Fruit fly (Drosophila melanogaster) whole organism, wandering third instar larva: ENCODE measurements around the gene CG42820.

Experiments
- CG9705 ChIP-seq: fragments of 200-800 bp; sonication (Bioruptor generic); optimal IDR thresholded peaks from 2 replicates; lab custom pipeline; 2018; ENCODE audit warnings: missing biosample characterization, mild to moderate bottlenecking, missing genetic modification characterization
- CrebA ChIP-seq: fragments of 200-800 bp; sonication (Bioruptor generic); optimal IDR thresholded peaks from 2 replicates; lab custom pipeline; 2016; ENCODE audit warnings: missing biosample characterization, mild to moderate bottlenecking, missing genetic modification characterization, borderline replicate concordance
- Dif ChIP-seq: fragments of 200-275, 200-300 bp; sonication (Bioruptor generic); optimal IDR thresholded peaks from 2 replicates; lab custom pipeline; 2018; ENCODE audit warnings: missing biosample characterization, missing genetic modification characterization; ENCODE audit not compliant: partially characterized antibody
- GATAd ChIP-seq: sonication (Bioruptor generic); optimal IDR thresholded peaks from 2 replicates; lab custom pipeline; 2016; ENCODE audit warnings: missing biosample characterization, missing genetic modification characterization
- HLH106 ChIP-seq: fragments of 200-800 bp; optimal IDR thresholded peaks from 3 replicates; lab custom pipeline; 2019; ENCODE audit warnings: missing biosample characterization, mild to moderate bottlenecking, missing genetic modification characterization, moderate library complexity
- Hnf4 ChIP-seq: fragments of 200-800 bp; sonication (Bioruptor generic); optimal IDR thresholded peaks from 2 replicates; lab custom pipeline; 2016; ENCODE audit warnings: missing biosample characterization, mild to moderate bottlenecking, missing genetic modification characterization
- Hr83 ChIP-seq: fragments of 200-300 bp; sonication (Bioruptor generic); optimal IDR thresholded peaks from 2 replicates; lab custom pipeline; 2016; ENCODE audit warnings: missing biosample characterization, mild to moderate bottlenecking, missing genetic modification characterization, moderate library complexity; ENCODE audit not compliant: poor library complexity, severe bottlenecking
- Jra ChIP-seq: sonication (Bioruptor generic); optimal IDR thresholded peaks from 2 replicates; lab custom pipeline; 2016; ENCODE audit warnings: missing biosample characterization, missing genetic modification characterization
- Myc ChIP-seq: fragments of >200 bp; optimal IDR thresholded peaks from 2 replicates; lab custom pipeline; 2017
- N ChIP-seq: fragments of >200 bp; optimal IDR thresholded peaks from 2 replicates; lab custom pipeline; 2018; ENCODE audit warnings: missing biosample characterization, missing external identifiers, missing genetic modification characterization
- OdsH ChIP-seq: fragments of 200-800 bp; sonication (Bioruptor generic); optimal IDR thresholded peaks from 2 replicates; lab custom pipeline; 2016; ENCODE audit warnings: missing biosample characterization, mild to moderate bottlenecking, missing genetic modification characterization
- Rel ChIP-seq, 2 experiments: fragments of 200-800 bp; sonication (Bioruptor generic) in 1 of 2; optimal IDR thresholded peaks; 2 replicates in 1 of 2; 3 replicates in 1 of 2; lab custom pipeline; 2016 to 2019; ENCODE audit warnings: mild to moderate bottlenecking in 2 of 2, missing biosample characterization in 2 of 2, missing genetic modification characterization in 2 of 2, moderate library complexity in 1 of 2
- Sp1 ChIP-seq: fragments of 200-800 bp; sonication (Bioruptor generic); optimal IDR thresholded peaks from 3 replicates; lab custom pipeline; 2019; ENCODE audit warnings: missing biosample characterization, mild to moderate bottlenecking, missing genetic modification characterization, moderate library complexity
- Vsx2 ChIP-seq: fragments of 200-300, 225-300 bp; sonication (Bioruptor generic); optimal IDR thresholded peaks from 2 replicates; lab custom pipeline; 2018; ENCODE audit warnings: missing biosample characterization, missing genetic modification characterization; ENCODE audit not compliant: partially characterized antibody
- br ChIP-seq: fragments of 200-800 bp; sonication (Bioruptor generic); optimal IDR thresholded peaks from 2 replicates; lab custom pipeline; 2016; ENCODE audit warnings: missing biosample characterization, missing genetic modification characterization
- brk ChIP-seq: fragments of 200-800 bp; sonication (Bioruptor generic); optimal IDR thresholded peaks from 2 replicates; lab custom pipeline; 2016; ENCODE audit warnings: missing biosample characterization, mild to moderate bottlenecking, missing genetic modification characterization
- dl ChIP-seq, 2 experiments: fragments of 175-275, 200-275 bp in 1 of 2; fragments of 200-275 bp in 1 of 2; sonication (Bioruptor generic); optimal IDR thresholded peaks; lab custom pipeline; 2018; ENCODE audit warnings: mild to moderate bottlenecking in 2 of 2, missing biosample characterization in 2 of 2, missing genetic modification characterization in 2 of 2, moderate library complexity in 2 of 2; ENCODE audit not compliant: partially characterized antibody in 2 of 2, insufficient read depth in 1 of 2
- dmrt93B ChIP-seq: fragments of 200-800 bp; sonication (Bioruptor generic); optimal IDR thresholded peaks from 2 replicates; lab custom pipeline; 2018; ENCODE audit warnings: missing biosample characterization, mild to moderate bottlenecking, missing genetic modification characterization
- dsf ChIP-seq: sonication (Bioruptor generic); optimal IDR thresholded peaks from 2 replicates; lab custom pipeline; 2016; ENCODE audit warnings: missing biosample characterization, missing genetic modification characterization, borderline replicate concordance
- ey ChIP-seq: fragments of 200-800 bp; sonication (Bioruptor generic); optimal IDR thresholded peaks from 2 replicates; lab custom pipeline; 2016; ENCODE audit warnings: missing biosample characterization, missing genetic modification characterization
- foxo ChIP-seq, 2 experiments: fragments of 200-800 bp; sonication (Bioruptor generic); optimal IDR thresholded peaks; 2 replicates in 1 of 2; 3 replicates in 1 of 2; lab custom pipeline; 2016 to 2017; ENCODE audit warnings: missing biosample characterization in 2 of 2, missing genetic modification characterization in 2 of 2
- fru ChIP-seq: fragments of 200-800 bp; sonication (Bioruptor generic); optimal IDR thresholded peaks from 3 replicates; lab custom pipeline; 2016; ENCODE audit warnings: missing biosample characterization, mild to moderate bottlenecking, missing genetic modification characterization
- h ChIP-seq: fragments of 200-800 bp; sonication (Bioruptor generic); optimal IDR thresholded peaks from 3 replicates; lab custom pipeline; 2016; ENCODE audit warnings: missing biosample characterization, mild to moderate bottlenecking, missing genetic modification characterization
- jim ChIP-seq: fragments of 175-275, 200-325 bp; sonication (Bioruptor generic); optimal IDR thresholded peaks from 2 replicates; lab custom pipeline; 2016; ENCODE audit warnings: missing biosample characterization, mild to moderate bottlenecking, missing genetic modification characterization
- lola ChIP-seq: fragments of >200 bp; optimal IDR thresholded peaks from 2 replicates; lab custom pipeline; 2017; ENCODE audit warnings: missing biosample characterization, missing genetic modification characterization
- pan ChIP-seq: fragments of >200 bp; optimal IDR thresholded peaks from 2 replicates; lab custom pipeline; 2017
- psq ChIP-seq: fragments of 200-800 bp; sonication (Bioruptor generic); optimal IDR thresholded peaks from 3 replicates; lab custom pipeline; 2017; ENCODE audit warnings: missing biosample characterization, mild to moderate bottlenecking, missing genetic modification characterization, moderate library complexity
- rgr ChIP-seq: fragments of 200-800 bp; sonication (Bioruptor generic); optimal IDR thresholded peaks from 3 replicates; lab custom pipeline; 2016; ENCODE audit warnings: missing biosample characterization, mild to moderate bottlenecking, missing genetic modification characterization
- sage ChIP-seq: fragments of 200-800 bp; sonication (Bioruptor generic); optimal IDR thresholded peaks from 2 replicates; lab custom pipeline; 2016; ENCODE audit warnings: missing biosample characterization, mild to moderate bottlenecking, missing genetic modification characterization
- sv ChIP-seq: fragments of 200-800 bp; sonication (Bioruptor generic); optimal IDR thresholded peaks from 3 replicates; lab custom pipeline; 2016; ENCODE audit warnings: missing biosample characterization, missing genetic modification characterization
- tai ChIP-seq: sonication (Bioruptor generic); optimal IDR thresholded peaks from 2 replicates; lab custom pipeline; 2016; ENCODE audit warnings: missing biosample characterization, missing genetic modification characterization
- usp ChIP-seq: fragments of >200 bp; optimal IDR thresholded peaks from 2 replicates; lab custom pipeline; 2017; ENCODE audit warnings: missing biosample characterization, missing genetic modification characterization
- woc ChIP-seq: sonication (Bioruptor generic); optimal IDR thresholded peaks from 2 replicates; lab custom pipeline; 2016; ENCODE audit warnings: missing biosample characterization, mild to moderate bottlenecking, missing genetic modification characterization

Gene CG42820

dm6 chr2L:8414887-8415883, 23.0 kb upstream of the CG42820 start, which contains the start of the genes CG13398 and Akap200:
TSS of gene CG13398 (minus strand) at chr2L:8415256.
TSS of gene Akap200 (plus strand) at chr2L:8415690.
- peak; percentile 76 for TF ChIP-seq woc (GFP tag; lab: Kevin White, UChicago)
- peak; percentile 37 for TF ChIP-seq Sp1 (GFP tag; lab: Kevin White, UChicago)
- TF ChIP-seq brk: no peak
- peak; percentile 52 for TF ChIP-seq Myc
- peak; percentile 15 for TF ChIP-seq Hnf4 (GFP tag; lab: Kevin White, UChicago)
- TF ChIP-seq CrebA (GFP tag; lab: Kevin White, UChicago): no peak
- peak; percentile 13 for TF ChIP-seq h (GFP tag; lab: Kevin White, UChicago)
- no peak for TF ChIP-seq N (GFP tag; lab: Kevin White, UChicago)
- peak; percentile 38 for TF ChIP-seq Vsx2 (GFP tag; lab: Kevin White, UChicago)
- peak in 1 of 2 experiments; percentile 18 for TF ChIP-seq foxo (GFP tag; optimal IDR thresholded peaks at IDR 0.05; lab: Kevin White, UChicago)
- peak; percentile 33 for TF ChIP-seq fru
- TF ChIP-seq rgr (GFP tag; lab: Kevin White, UChicago): peak; percentile 6
- TF ChIP-seq Rel (GFP tag; optimal IDR thresholded peaks at IDR 0.05; lab: Kevin White, UChicago): no peak
- peak; percentile 29 for TF ChIP-seq Rel (tag; optimal IDR thresholded peaks at IDR 0.05; lab: Kevin White, UChicago)
- TF ChIP-seq Dif (GFP tag; lab: Kevin White, UChicago): peak; percentile 54
- TF ChIP-seq dl (GFP tag; optimal IDR thresholded peaks at IDR 0.05; lab: Kevin White, UChicago; ENCODE audit: insufficient read depth in 1 of 2, partially characterized antibody in 2 of 2): no peak
- no peak for TF ChIP-seq pan (lab: Kevin White, UChicago)
- no peak for TF ChIP-seq GATAd (GFP tag; lab: Kevin White, UChicago)
- TF ChIP-seq sv (GFP tag; lab: Kevin White, UChicago): no peak
- no peak for TF ChIP-seq jim (GFP tag; lab: Kevin White, UChicago)
- TF ChIP-seq Jra: peak; percentile 33
- TF ChIP-seq HLH106: peak; percentile 49
- TF ChIP-seq, all 38 proteins: peak for 13

dm6 chr2L:8411530-8411929, 19.3 kb upstream of the CG42820 start, which contains the start of gene Naglu:
TSS of gene Naglu (minus strand) at chr2L:8411868.
- peak in 1 of 2 experiments; percentile 61 for TF ChIP-seq dl (GFP tag; optimal IDR thresholded peaks at IDR 0.05; lab: Kevin White, UChicago; ENCODE audit: insufficient read depth in 1 of 2, partially characterized antibody in 2 of 2)
- no peak for TF ChIP-seq tai (GFP tag; lab: Kevin White, UChicago)
- peak; percentile 24 for TF ChIP-seq ey
- no peak for TF ChIP-seq brk
- TF ChIP-seq Vsx2 (GFP tag; lab: Kevin White, UChicago): peak; percentile 65
- no peak for TF ChIP-seq rgr (GFP tag; lab: Kevin White, UChicago)
- TF ChIP-seq Dif (GFP tag; lab: Kevin White, UChicago): peak; percentile 81
- TF ChIP-seq fru: peak; percentile 31
- TF ChIP-seq Sp1 (GFP tag; lab: Kevin White, UChicago): peak; percentile 36
- TF ChIP-seq CrebA (GFP tag; lab: Kevin White, UChicago): no peak
- no peak for TF ChIP-seq sv (GFP tag; lab: Kevin White, UChicago)
- TF ChIP-seq dsf (GFP tag; lab: Kevin White, UChicago): no peak
- TF ChIP-seq Hr83: peak; percentile 64

- no peak for TF ChIP-seq usp
- peak; percentile 25 for TF ChIP-seq CG9705
- TF ChIP-seq Jra: peak; percentile 40
- TF ChIP-seq br: no peak
- TF ChIP-seq dsf (GFP tag; lab: Kevin White, UChicago): peak; percentile 6
- TF ChIP-seq CrebA (GFP tag; lab: Kevin White, UChicago): no peak
- peak; percentile 69 for TF ChIP-seq fru
- no peak for TF ChIP-seq dmrt93B (GFP tag; lab: Kevin White, UChicago)
- TF ChIP-seq dl (GFP tag; optimal IDR thresholded peaks at IDR 0.05; lab: Kevin White, UChicago; ENCODE audit: insufficient read depth in 1 of 2, partially characterized antibody in 2 of 2): no peak
- TF ChIP-seq woc (GFP tag; lab: Kevin White, UChicago): peak; percentile 54
- TF ChIP-seq tai (GFP tag; lab: Kevin White, UChicago): no peak
- TF ChIP-seq OdsH (GFP tag; lab: Kevin White, UChicago): peak; percentile 40
- no peak for TF ChIP-seq Vsx2 (GFP tag; lab: Kevin White, UChicago)
- peak; percentile 61 for TF ChIP-seq rgr (GFP tag; lab: Kevin White, UChicago)
- no peak for TF ChIP-seq pan (lab: Kevin White, UChicago)
- no peak for TF ChIP-seq brk
- TF ChIP-seq HLH106: peak; percentile 11
- TF ChIP-seq Dif (GFP tag; lab: Kevin White, UChicago): no peak
- TF ChIP-seq ey: peak; percentile 20
- no peak for TF ChIP-seq Rel (GFP tag; optimal IDR thresholded peaks at IDR 0.05; lab: Kevin White, UChicago)
- peak; percentile 49 for TF ChIP-seq Rel (tag; optimal IDR thresholded peaks at IDR 0.05; lab: Kevin White, UChicago)
- TF ChIP-seq sv (GFP tag; lab: Kevin White, UChicago): peak; percentile 7
- TF ChIP-seq N (GFP tag; lab: Kevin White, UChicago): peak; percentile 75
- TF ChIP-seq sage: no peak
- no peak for TF ChIP-seq GATAd (GFP tag; lab: Kevin White, UChicago)
- TF ChIP-seq lola (GFP tag; lab: Kevin White, UChicago): no peak
- TF ChIP-seq psq (GFP tag; lab: Kevin White, UChicago): peak; percentile 45
- peak; percentile 80 for TF ChIP-seq Hr83
- no peak for TF ChIP-seq Hnf4 (GFP tag; lab: Kevin White, UChicago)
- TF ChIP-seq Sp1 (GFP tag; lab: Kevin White, UChicago): peak; percentile 73
These were observed 11.4 kb upstream of the CG42820 start, which contains the start of gene emb for dm6 chr2L:8403286-8404270. TSS of gene emb (plus strand) at chr2L:8403573.
